Worm (Caenorhabditis elegans) whole organism, L4/young adult: ENCODE measurements around the gene F38A6.4.

Experiments used
- W03F9.2 ChIP-seq: fragments of 150-350 bp; optimal IDR thresholded peaks from 2 replicates; lab custom pipeline; 2014; ENCODE audit warnings: missing biosample characterization, missing genetic modification characterization
- dao-5 ChIP-seq: sonication (generic microtip); optimal IDR thresholded peaks from 2 replicates; lab custom pipeline; 2016; ENCODE audit warnings: missing genotype, missing genetic modification characterization, moderate library complexity, missing compliant biosample characterization
- him-1 ChIP-seq: sonication (generic microtip); optimal IDR thresholded peaks from 2 replicates; lab custom pipeline; 2016; ENCODE audit warnings: missing genotype, missing genetic modification reagents, missing genetic modification characterization, missing compliant biosample characterization

DNA sequence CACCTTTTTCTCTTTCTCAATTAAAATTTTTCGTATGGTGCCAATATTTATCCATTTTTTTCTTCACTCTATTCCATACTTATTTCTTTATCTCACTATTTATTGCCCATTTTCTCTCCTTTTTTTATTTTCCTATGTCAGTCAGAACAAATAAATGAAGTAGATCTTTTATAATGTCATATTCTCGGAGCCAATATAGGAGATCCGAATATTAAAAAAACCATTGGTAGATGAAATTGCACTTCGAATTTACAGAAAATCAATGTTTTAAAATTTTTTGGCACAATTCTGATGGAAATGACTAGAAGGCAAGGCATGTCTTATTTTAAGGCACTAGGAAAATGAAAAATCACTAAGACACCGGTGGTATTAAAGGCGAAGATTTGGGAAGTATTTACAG is 15.4 kb upstream of the F38A6.4 start:
- TF ChIP-seq W03F9.2 (tag; lab: Kevin White, UChicago) (no peak), him-1 (no peak), dao-5 (no peak)
